Worm (Caenorhabditis elegans) whole organism, mixed stage, embryonic: Measurements from ENCODE around the gene fbxb-72.

Source experiments
- blmp-1 ChIP-seq: fragments of 150-350 bp; optimal IDR thresholded peaks from 2 replicates; lab custom pipeline; 2014; ENCODE audit warnings: missing biosample characterization, missing genetic modification characterization
- ceh-39 ChIP-seq: fragments of 150-350 bp; optimal IDR thresholded peaks from 2 replicates; lab custom pipeline; 2014; ENCODE audit warnings: missing biosample characterization, missing genetic modification characterization
- elt-1 ChIP-seq: sonication (generic microtip); optimal IDR thresholded peaks from 2 replicates; lab custom pipeline; 2017; ENCODE audit warnings: missing genetic modification characterization, mild to moderate bottlenecking, missing compliant biosample characterization, antibody characterized with exemption, moderate library complexity, borderline replicate concordance; ENCODE audit not compliant: insufficient read depth
- elt-3 ChIP-seq: fragments of 150-350 bp; optimal IDR thresholded peaks from 2 replicates; lab custom pipeline; 2014; ENCODE audit warnings: missing biosample characterization, missing genetic modification characterization
- mep-1 ChIP-seq: fragments of 150-350 bp; optimal IDR thresholded peaks from 2 replicates; lab custom pipeline; 2017; ENCODE audit warnings: missing biosample characterization, missing genetic modification reagents, missing genetic modification characterization, inconsistent platforms
- nhr-12 ChIP-seq: fragments of 150-350 bp; optimal IDR thresholded peaks from 2 replicates; lab custom pipeline; 2014; ENCODE audit warnings: missing biosample characterization, missing genetic modification characterization
- nhr-2 ChIP-seq: fragments of 150-350 bp; optimal IDR thresholded peaks from 2 replicates; lab custom pipeline; 2014; ENCODE audit warnings: missing biosample characterization, missing genetic modification characterization
- nhr-28 ChIP-seq: fragments of 150-350 bp; optimal IDR thresholded peaks from 2 replicates; lab custom pipeline; 2014; ENCODE audit warnings: missing biosample characterization, missing genetic modification characterization
- nhr-76 ChIP-seq: sonication (generic microtip); optimal IDR thresholded peaks from 2 replicates; lab custom pipeline; 2017; ENCODE audit warnings: missing biosample characterization, missing genetic modification characterization
- pha-4 ChIP-seq: fragments of 150-350 bp; optimal IDR thresholded peaks from 2 replicates; lab custom pipeline; 2018; ENCODE audit warnings: missing biosample characterization, missing genetic modification reagents, missing genetic modification characterization
- snpc-4 ChIP-seq: fragments of 150-350 bp; optimal IDR thresholded peaks from 2 replicates; lab custom pipeline; 2014; ENCODE audit warnings: missing biosample characterization, missing genetic modification characterization
- unc-62 ChIP-seq: fragments of 150-350 bp; optimal IDR thresholded peaks from 2 replicates; lab custom pipeline; 2014; ENCODE audit warnings: missing biosample characterization, missing genetic modification reagents, missing genetic modification characterization

- no peak for TF ChIP-seq nhr-76 (tag; lab: Kevin White, UChicago)
- no peak for TF ChIP-seq elt-1 (tag; lab: Kevin White, UChicago)
- no peak for TF ChIP-seq nhr-2 (tag; lab: Kevin White, UChicago)
- TF ChIP-seq unc-62 (GFP tag; lab: Kevin White, UChicago) = no peak
- no peak for TF ChIP-seq blmp-1 (tag; lab: Kevin White, UChicago)
- no peak for TF ChIP-seq pha-4
- TF ChIP-seq nhr-28 (tag; lab: Kevin White, UChicago) = no peak
- TF ChIP-seq snpc-4 (tag; lab: Kevin White, UChicago) = no peak
- no peak for TF ChIP-seq nhr-12
- TF ChIP-seq ceh-39 (tag; lab: Kevin White, UChicago) = no peak
- no peak for TF ChIP-seq elt-3 (tag; lab: Kevin White, UChicago)
- TF ChIP-seq mep-1 (tag; lab: Kevin White, UChicago) = no peak
Measured at ce11 chrV:724470-724890, 728 bp upstream of the fbxb-72 start.
